Worm (Caenorhabditis elegans): ENCODE results near the gene pxmp-4.

Gene pxmp-4

DNA sequence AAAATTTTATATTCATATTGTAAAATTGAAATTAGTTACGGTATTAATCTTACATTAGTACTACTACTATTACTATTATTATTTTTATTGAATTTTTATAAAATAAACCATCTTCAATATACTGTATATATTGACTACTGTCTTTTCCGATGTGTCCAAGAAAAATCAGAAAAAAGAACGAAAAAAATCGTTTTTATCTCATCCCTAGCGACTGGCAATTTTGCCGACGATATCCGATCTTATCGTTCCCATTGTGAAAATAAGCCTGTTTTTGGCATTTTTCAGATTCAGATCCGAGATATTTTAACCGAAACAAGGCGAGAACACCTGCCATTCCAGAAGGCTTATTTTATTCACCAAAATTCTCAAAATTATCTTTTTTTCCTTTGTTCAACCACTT, 6.5 kb downstream of the pxmp-4 start, which contains the start of gene F18F11.4:
Gene F18F11.4 (plus strand): TSS at position 301 of the 400 bp plus-strand sequence.
- no peak for TF ChIP-seq unc-62 (GFP tag; optimal IDR thresholded peaks at IDR 0.05)

ce11 chrIV:326564-327070, 10.4 kb downstream of the pxmp-4 start, which contains the start of gene col-101:
TSS of gene col-101 (minus strand) at chrIV:327020.
- no peak for TF ChIP-seq unc-62 (GFP tag; optimal IDR thresholded peaks at IDR 0.05)

- no peak for TF ChIP-seq unc-62 (GFP tag; optimal IDR thresholded peaks at IDR 0.05)
Measured at ce11 chrIV:325640-326039, 11.3 kb downstream of the pxmp-4 start.

DNA sequence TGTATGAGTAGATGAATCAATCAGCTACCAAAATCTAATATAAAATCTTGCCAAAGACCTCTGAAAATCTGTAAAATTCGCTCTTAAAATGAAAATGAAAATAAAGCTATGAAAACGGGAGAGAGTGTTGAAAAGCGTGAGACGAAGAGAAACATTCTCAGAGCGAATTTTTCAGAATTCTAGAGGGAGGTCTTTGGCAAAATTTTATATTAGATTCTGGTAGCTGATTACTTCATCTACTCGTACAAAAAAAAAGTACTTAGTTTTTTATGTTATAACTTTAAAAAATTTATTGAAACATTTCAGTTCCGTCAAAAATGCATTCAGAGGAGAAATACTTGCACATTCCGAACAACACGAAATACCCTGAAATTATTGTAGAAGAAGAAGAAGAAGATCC, 12.2 kb downstream of the pxmp-4 start, which contains the start of gene drl-1:
Gene drl-1 (plus strand): TSS at position 301 of the 400 bp plus-strand sequence.
- TF ChIP-seq unc-62 (GFP tag; optimal IDR thresholded peaks at IDR 0.05) = no peak

DNA sequence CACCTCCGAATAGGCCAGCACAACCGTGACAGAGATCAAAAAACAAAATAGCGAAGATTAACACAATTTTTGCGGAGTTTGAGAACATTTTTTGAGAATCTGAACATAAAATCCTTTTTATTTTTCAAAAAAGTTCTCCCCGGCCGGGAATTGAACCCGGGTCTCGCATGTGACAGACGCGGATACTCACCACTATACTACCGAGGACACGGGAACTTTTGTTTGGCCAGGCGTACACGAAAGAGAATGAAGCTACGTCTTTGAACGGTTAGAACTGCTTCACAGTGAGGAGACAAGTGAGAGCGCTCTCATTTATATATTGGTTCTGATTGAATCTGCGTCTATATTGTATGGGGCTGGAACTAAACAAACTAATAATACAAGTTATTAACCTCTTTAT, 14.5 kb downstream of the pxmp-4 start, which contains the start of gene grl-26:
Gene grl-26 (minus strand): TSS at position 318 of the 400 bp plus-strand sequence.
- TF ChIP-seq unc-62 (GFP tag; optimal IDR thresholded peaks at IDR 0.05) = no peak

- no peak for TF ChIP-seq unc-62 (GFP tag; optimal IDR thresholded peaks at IDR 0.05)
Measured at ce11 chrIV:320380-320779, 16.6 kb downstream of the pxmp-4 start, which contains the start of gene dsc-4. TSS of gene dsc-4 (minus strand) at chrIV:320544.

ce11 chrIV:319654-320053, 17.3 kb downstream of the pxmp-4 start:
- no peak for TF ChIP-seq unc-62 (GFP tag; optimal IDR thresholded peaks at IDR 0.05)

- no peak for TF ChIP-seq unc-62 (GFP tag; optimal IDR thresholded peaks at IDR 0.05)
Measured at ce11 chrIV:314475-314874, 22.5 kb downstream of the pxmp-4 start.

DNA sequence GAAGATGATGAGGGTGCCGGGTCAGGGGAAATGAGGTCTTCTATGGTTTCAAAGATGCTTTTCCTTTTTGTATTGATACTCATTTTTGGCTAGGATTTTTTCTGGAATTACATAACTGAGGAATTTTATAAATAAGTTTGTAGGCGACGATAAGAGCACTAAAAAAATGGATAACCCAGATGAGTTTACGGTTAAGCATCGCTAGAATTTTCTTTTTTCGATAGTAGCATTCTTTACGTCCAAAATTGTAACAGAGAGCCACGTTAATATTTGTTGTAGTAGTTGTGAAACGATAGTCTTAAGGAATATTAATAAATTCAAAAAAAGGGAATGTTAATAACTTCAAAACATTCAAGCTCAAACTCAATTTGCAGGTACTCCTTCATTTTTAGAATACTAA, 23.4 kb downstream of the pxmp-4 start, which contains the start of gene snai-1:
Gene snai-1 (minus strand): TSS at position 101 of the 400 bp plus-strand sequence.
- no peak for TF ChIP-seq unc-62 (GFP tag; optimal IDR thresholded peaks at IDR 0.05)

- TF ChIP-seq unc-62 (GFP tag; optimal IDR thresholded peaks at IDR 0.05) = no peak
Measured at ce11 chrIV:309526-309925, 27.5 kb downstream of the pxmp-4 start.

- no peak for TF ChIP-seq unc-62 (GFP tag; optimal IDR thresholded peaks at IDR 0.05)
Measured at ce11 chrIV:307205-307604, 29.8 kb downstream of the pxmp-4 start, which contains the start of gene swt-1. TSS of gene swt-1 (plus strand) at chrIV:307505.

ce11 chrIV:306572-306971, 30.4 kb downstream of the pxmp-4 start:
- no peak for TF ChIP-seq unc-62 (GFP tag; optimal IDR thresholded peaks at IDR 0.05)

DNA sequence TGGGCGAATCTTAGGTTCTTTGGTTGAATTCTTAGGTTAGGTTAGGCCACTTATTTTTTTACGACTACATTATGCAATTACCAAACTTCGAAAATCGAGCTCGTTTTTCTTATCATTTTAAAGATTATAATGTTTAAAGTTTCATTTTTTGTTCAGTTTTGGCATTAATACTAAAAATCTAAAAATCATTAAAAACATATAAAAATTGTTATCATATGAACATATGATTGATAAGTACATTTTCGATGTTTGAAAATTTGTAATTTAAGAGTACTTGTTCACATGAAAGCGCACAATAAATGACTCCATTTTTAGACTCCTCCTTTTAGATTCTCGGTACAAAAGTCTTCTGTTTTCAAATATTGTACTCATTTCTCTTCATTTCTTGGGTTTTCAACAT, 31.9 kb downstream of the pxmp-4 start:
- no peak for TF ChIP-seq unc-62 (GFP tag; optimal IDR thresholded peaks at IDR 0.05)

ce11 chrIV:303264-303663, 33.7 kb downstream of the pxmp-4 start:
- TF ChIP-seq unc-62 (GFP tag; optimal IDR thresholded peaks at IDR 0.05) = no peak

DNA sequence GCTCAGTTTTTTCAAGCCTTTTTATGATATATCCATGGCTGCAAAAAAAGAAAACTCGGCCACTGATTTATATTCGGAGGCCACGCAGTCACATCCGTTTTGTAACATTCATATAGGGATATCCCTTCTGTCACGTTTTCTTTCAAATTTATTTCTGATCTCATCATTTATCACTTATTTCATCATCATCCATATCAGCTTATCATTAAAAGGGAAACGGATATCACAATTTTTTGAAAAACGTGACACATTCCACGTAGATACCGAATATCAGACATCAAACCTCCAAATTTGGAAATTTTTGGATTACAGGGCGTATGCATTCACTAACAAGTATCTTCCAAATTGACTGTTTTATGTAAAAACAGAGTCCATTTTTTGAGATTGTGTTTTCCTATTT, 34.2 kb downstream of the pxmp-4 start:
- no peak for TF ChIP-seq unc-62 (GFP tag; optimal IDR thresholded peaks at IDR 0.05)

DNA sequence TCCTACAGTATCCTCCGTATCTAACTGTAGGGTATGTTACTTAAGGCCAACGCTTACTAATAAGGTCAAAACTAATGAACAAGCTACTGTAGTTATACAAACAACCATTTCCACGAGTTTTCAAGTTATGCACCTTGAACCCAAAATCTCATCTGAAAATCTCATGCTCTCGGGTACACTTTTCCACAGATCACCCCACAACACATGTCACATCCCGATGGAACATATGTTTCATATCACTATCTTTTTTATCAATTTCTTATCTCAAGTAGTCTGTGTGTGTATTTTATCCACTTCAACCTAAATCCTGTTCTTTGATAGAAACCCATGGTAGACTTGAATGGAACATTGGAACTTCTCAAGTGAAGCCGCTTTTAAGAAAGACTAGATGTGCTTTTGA, 36.7 kb downstream of the pxmp-4 start:
- TF ChIP-seq unc-62 (GFP tag; optimal IDR thresholded peaks at IDR 0.05) = no peak

DNA sequence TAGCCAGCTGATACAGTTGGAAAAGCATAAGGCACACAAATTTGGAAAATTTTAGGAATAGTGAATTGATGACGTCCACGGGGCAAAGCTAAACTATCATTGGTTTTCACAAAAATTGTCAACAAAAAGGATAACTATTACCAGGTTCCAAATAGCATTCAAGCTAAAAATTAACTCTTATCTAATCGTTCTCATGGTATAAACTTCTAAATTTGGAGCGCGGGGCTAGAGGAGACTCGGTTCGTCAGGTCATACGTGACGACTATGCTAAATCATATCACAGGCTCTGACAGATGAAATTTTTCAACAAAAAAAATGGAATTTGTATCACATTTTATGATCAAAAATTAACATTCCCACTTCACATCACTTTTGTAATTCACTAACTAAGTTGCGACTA, 37.8 kb downstream of the pxmp-4 start:
- TF ChIP-seq unc-62 (GFP tag; optimal IDR thresholded peaks at IDR 0.05) = no peak

DNA sequence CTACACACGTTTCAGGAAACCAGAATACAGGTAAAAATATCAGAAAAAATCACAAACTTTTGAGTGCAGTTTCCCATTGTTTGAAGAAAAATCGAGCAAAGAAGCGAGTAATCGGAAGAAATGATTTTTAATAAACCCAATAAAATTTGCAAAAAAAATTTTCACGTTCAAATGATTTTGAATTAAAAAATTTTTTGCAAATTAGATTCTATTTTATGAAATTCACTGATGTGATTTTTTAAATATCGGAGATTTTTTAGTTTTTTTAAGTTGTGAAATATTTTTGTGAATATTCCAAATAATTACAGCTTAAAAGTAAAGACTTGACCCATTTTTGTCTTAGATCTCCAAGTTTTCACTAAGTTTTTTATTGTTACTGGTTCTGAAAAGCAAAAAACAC, 38.8 kb downstream of the pxmp-4 start, which contains the start of gene pnp-1:
Gene pnp-1 (minus strand): TSS at position 101 of the 400 bp plus-strand sequence.
- TF ChIP-seq unc-62 (GFP tag; optimal IDR thresholded peaks at IDR 0.05) = no peak
